Worm (Caenorhabditis elegans) whole organism, mixed stage, embryonic: Measurements from ENCODE around the gene Y49F6B.12.
"Not testable (repeated sequence)": the region's sequence is repeated elsewhere in the genome, so short reads cannot be mapped to it uniquely, and the experiment has no call there.

Source experiments
- M03D4.4 ChIP-seq: sonication (generic microtip); optimal IDR thresholded peaks from 2 replicates; lab custom pipeline; 2017; ENCODE audit warnings: mild to moderate bottlenecking, missing genetic modification characterization, missing compliant biosample characterization
- bed-3 ChIP-seq: fragments of 200-800 bp; sonication (Bioruptor generic); optimal IDR thresholded peaks from 3 replicates; lab custom pipeline; 2018; ENCODE audit warnings: mild to moderate bottlenecking, missing genetic modification characterization, moderate library complexity, missing compliant biosample characterization
- blmp-1 ChIP-seq: fragments of 150-350 bp; optimal IDR thresholded peaks from 2 replicates; lab custom pipeline; 2014; ENCODE audit warnings: missing biosample characterization, missing genetic modification characterization
- ceh-39 ChIP-seq: fragments of 150-350 bp; optimal IDR thresholded peaks from 2 replicates; lab custom pipeline; 2014; ENCODE audit warnings: missing biosample characterization, missing genetic modification characterization
- ceh-43 ChIP-seq: fragments of 200-800 bp; sonication (Bioruptor generic); optimal IDR thresholded peaks from 2 replicates; lab custom pipeline; 2018; ENCODE audit warnings: mild to moderate bottlenecking, missing genetic modification characterization, moderate library complexity, missing compliant biosample characterization
- ceh-83 ChIP-seq: fragments of 200-800 bp; sonication (Bioruptor generic); optimal IDR thresholded peaks from 2 replicates; lab custom pipeline; 2018; ENCODE audit warnings: mild to moderate bottlenecking, missing genetic modification characterization, missing compliant biosample characterization
- ces-1 ChIP-seq: fragments of 150-350 bp; optimal IDR thresholded peaks from 2 replicates; lab custom pipeline; 2014; ENCODE audit warnings: missing biosample characterization, missing genetic modification reagents, missing genetic modification characterization
- cnd-1 ChIP-seq: fragments of 200-800 bp; sonication (Bioruptor generic); optimal IDR thresholded peaks from 2 replicates; lab custom pipeline; 2018; ENCODE audit warnings: mild to moderate bottlenecking, missing genetic modification characterization, missing compliant biosample characterization
- elt-1 ChIP-seq: sonication (generic microtip); optimal IDR thresholded peaks from 2 replicates; lab custom pipeline; 2017; ENCODE audit warnings: missing genetic modification characterization, mild to moderate bottlenecking, missing compliant biosample characterization, antibody characterized with exemption, moderate library complexity, borderline replicate concordance; ENCODE audit not compliant: insufficient read depth
- elt-3 ChIP-seq: fragments of 150-350 bp; optimal IDR thresholded peaks from 2 replicates; lab custom pipeline; 2014; ENCODE audit warnings: missing biosample characterization, missing genetic modification characterization
- hlh-1 ChIP-seq: fragments of 150-350 bp; optimal IDR thresholded peaks from 2 replicates; lab custom pipeline; 2014; ENCODE audit warnings: missing biosample characterization, missing genetic modification reagents, missing genetic modification characterization
- lin-32 ChIP-seq: fragments of 200-800 bp; sonication (Bioruptor generic); optimal IDR thresholded peaks from 2 replicates; lab custom pipeline; 2018; ENCODE audit warnings: mild to moderate bottlenecking, missing genetic modification characterization, missing compliant biosample characterization
- lsy-2 ChIP-seq: fragments of 150-350 bp; optimal IDR thresholded peaks from 2 replicates; lab custom pipeline; 2014; ENCODE audit warnings: missing biosample characterization, missing genetic modification characterization
- mab-5 ChIP-seq: fragments of 150-350 bp; optimal IDR thresholded peaks from 2 replicates; lab custom pipeline; 2014; ENCODE audit warnings: missing biosample characterization, missing genetic modification characterization
- mep-1 ChIP-seq: fragments of 150-350 bp; optimal IDR thresholded peaks from 2 replicates; lab custom pipeline; 2017; ENCODE audit warnings: missing biosample characterization, missing genetic modification reagents, missing genetic modification characterization, inconsistent platforms
- mls-2 ChIP-seq: sonication (generic microtip); optimal IDR thresholded peaks from 2 replicates; lab custom pipeline; 2016; ENCODE audit warnings: mild to moderate bottlenecking, missing genetic modification characterization, moderate library complexity, missing compliant biosample characterization
- nhr-12 ChIP-seq: fragments of 150-350 bp; optimal IDR thresholded peaks from 2 replicates; lab custom pipeline; 2014; ENCODE audit warnings: missing biosample characterization, missing genetic modification characterization
- nhr-2 ChIP-seq: fragments of 150-350 bp; optimal IDR thresholded peaks from 2 replicates; lab custom pipeline; 2014; ENCODE audit warnings: missing biosample characterization, missing genetic modification characterization
- nhr-237 ChIP-seq: fragments of 150-350 bp; optimal IDR thresholded peaks from 2 replicates; lab custom pipeline; 2014; ENCODE audit warnings: missing biosample characterization, missing genetic modification characterization
- nhr-28 ChIP-seq: fragments of 150-350 bp; optimal IDR thresholded peaks from 2 replicates; lab custom pipeline; 2014; ENCODE audit warnings: missing biosample characterization, missing genetic modification characterization
- nhr-76 ChIP-seq: sonication (generic microtip); optimal IDR thresholded peaks from 2 replicates; lab custom pipeline; 2017; ENCODE audit warnings: missing biosample characterization, missing genetic modification characterization
- pha-4 ChIP-seq: fragments of 150-350 bp; optimal IDR thresholded peaks from 2 replicates; lab custom pipeline; 2018; ENCODE audit warnings: missing biosample characterization, missing genetic modification reagents, missing genetic modification characterization
- sem-2 ChIP-seq: fragments of 200-800 bp; sonication (Bioruptor generic); optimal IDR thresholded peaks from 2 replicates; lab custom pipeline; 2018; ENCODE audit warnings: mild to moderate bottlenecking, missing genetic modification characterization, missing compliant biosample characterization
- snpc-4 ChIP-seq: fragments of 150-350 bp; optimal IDR thresholded peaks from 2 replicates; lab custom pipeline; 2014; ENCODE audit warnings: missing biosample characterization, missing genetic modification characterization
- sptf-1 ChIP-seq: sonication (generic microtip); optimal IDR thresholded peaks from 2 replicates; lab custom pipeline; 2017; ENCODE audit warnings: mild to moderate bottlenecking, missing genetic modification characterization, moderate library complexity, missing compliant biosample characterization
- tbx-8 ChIP-seq: fragments of 200-800 bp; sonication (Bioruptor generic); optimal IDR thresholded peaks from 2 replicates; lab custom pipeline; 2018; ENCODE audit warnings: mild to moderate bottlenecking, missing genetic modification characterization, moderate library complexity, missing compliant biosample characterization
- unc-120 ChIP-seq: sonication (generic microtip); optimal IDR thresholded peaks from 2 replicates; lab custom pipeline; 2017; ENCODE audit warnings: missing genetic modification characterization, missing compliant biosample characterization; ENCODE audit not compliant: poor library complexity, severe bottlenecking
- zip-8 ChIP-seq: fragments of 150-350 bp; optimal IDR thresholded peaks from 2 replicates; lab custom pipeline; 2014; ENCODE audit warnings: missing biosample characterization, missing genetic modification characterization
- ztf-11 ChIP-seq: fragments of 150-350 bp; optimal IDR thresholded peaks from 2 replicates; lab custom pipeline; 2014; ENCODE audit warnings: missing biosample characterization, missing genetic modification characterization

Gene Y49F6B.12

ce11 chrII:3502520-3503323 lies 30.5 kb upstream of the Y49F6B.12 start, which contains the start of the genes col-71 and Y49F6B.2 (continued):
- no peak for TF ChIP-seq elt-1 (tag; lab: Kevin White, UChicago)
- TF ChIP-seq nhr-237, result peak; percentile 46
- no peak for TF ChIP-seq ztf-11 (tag; lab: Kevin White, UChicago)
- no peak for TF ChIP-seq hlh-1 (tag; lab: Kevin White, UChicago)

ce11 chrII:3502011-3502410 lies 29.8 kb upstream of the Y49F6B.12 start:
- TF ChIP-seq snpc-4 (tag; lab: Kevin White, UChicago) (no peak), nhr-28 (tag; lab: Kevin White, UChicago) (no peak), ceh-39 (tag; lab: Kevin White, UChicago) (no peak), ceh-43 (GFP tag; lab: Kevin White, UChicago) (no peak), pha-4 (tag; lab: Kevin White, UChicago) (no peak), nhr-76 (tag; lab: Kevin White, UChicago) (no peak), nhr-2 (tag; lab: Kevin White, UChicago) (no peak), sem-2 (GFP tag; lab: Kevin White, UChicago) (no peak), bed-3 (GFP tag; lab: Kevin White, UChicago) (no peak), elt-3 (tag; lab: Kevin White, UChicago) (no peak), ceh-83 (GFP tag; lab: Kevin White, UChicago) (no peak), tbx-8 (no peak), ces-1 (GFP tag; lab: Kevin White, UChicago) (no peak), lsy-2 (tag; lab: Kevin White, UChicago) (no peak), mep-1 (tag; lab: Kevin White, UChicago) (no peak)

ce11 chrII:3500373-3500772 lies 28.2 kb upstream of the Y49F6B.12 start:
- no peak for TF ChIP-seq lsy-2 (tag; lab: Kevin White, UChicago)

- TF ChIP-seq mep-1 (tag; lab: Kevin White, UChicago), result no peak
- no peak for TF ChIP-seq nhr-12 (tag; lab: Kevin White, UChicago)
- no peak for TF ChIP-seq ztf-11 (tag; lab: Kevin White, UChicago)
- TF ChIP-seq sem-2 (GFP tag; lab: Kevin White, UChicago), result no peak
- TF ChIP-seq ceh-83 (GFP tag; lab: Kevin White, UChicago), result no peak
- TF ChIP-seq tbx-8, result no peak
- no peak for TF ChIP-seq cnd-1
- no peak for TF ChIP-seq sptf-1 (tag; lab: Kevin White, UChicago)
- no peak for TF ChIP-seq unc-120
- no peak for TF ChIP-seq ces-1 (GFP tag; lab: Kevin White, UChicago)
- TF ChIP-seq M03D4.4 (tag; lab: Kevin White, UChicago), result no peak
- no peak for TF ChIP-seq nhr-28 (tag; lab: Kevin White, UChicago)
- TF ChIP-seq blmp-1 (tag; lab: Kevin White, UChicago), result no peak
- no peak for TF ChIP-seq ceh-39 (tag; lab: Kevin White, UChicago)
- TF ChIP-seq hlh-1 (tag; lab: Kevin White, UChicago), result no peak
- no peak for TF ChIP-seq zip-8 (tag; lab: Kevin White, UChicago)
- no peak for TF ChIP-seq mls-2 (tag; lab: Kevin White, UChicago)
- no peak for TF ChIP-seq elt-3 (tag; lab: Kevin White, UChicago)
- TF ChIP-seq nhr-76 (tag; lab: Kevin White, UChicago), result no peak
- TF ChIP-seq, all 35 proteins: peak for 0
Observed at ce11 chrII:3499386-3499785, 27.2 kb upstream of the Y49F6B.12 start, which contains the start of gene Y49F6B.9. Gene Y49F6B.9, minus strand, starts transcription at chrII:3499387.

ce11 chrII:3490797-3491196 lies 18.6 kb upstream of the Y49F6B.12 start, which contains the start of gene fbxb-112:
Gene fbxb-112, plus strand, starts transcription at chrII:3491097.
- not testable (repeated sequence) for TF ChIP-seq unc-120; mep-1 (tag; lab: Kevin White, UChicago); zip-8 (tag; lab: Kevin White, UChicago)

ce11 chrII:3482231-3482630 lies 10.0 kb upstream of the Y49F6B.12 start, which contains the start of gene smu-2:
Gene smu-2, plus strand, starts transcription at chrII:3482408.
- no peak for TF ChIP-seq nhr-237
- peak; percentile 97 for TF ChIP-seq ces-1 (GFP tag; lab: Kevin White, UChicago)
- TF ChIP-seq sptf-1 (tag; lab: Kevin White, UChicago), result peak; percentile 75
- no peak for TF ChIP-seq elt-3 (tag; lab: Kevin White, UChicago)
- TF ChIP-seq lsy-2 (tag; lab: Kevin White, UChicago), result peak; percentile 39
- TF ChIP-seq ceh-43 (GFP tag; lab: Kevin White, UChicago), result peak; percentile 7
- TF ChIP-seq cnd-1, result peak; percentile 20
- TF ChIP-seq lin-32 (GFP tag; lab: Kevin White, UChicago), result peak; percentile 16
- TF ChIP-seq mep-1 (tag; lab: Kevin White, UChicago), result peak; percentile 49
- TF ChIP-seq zip-8 (tag; lab: Kevin White, UChicago), result no peak
- TF ChIP-seq mab-5 (tag; lab: Kevin White, UChicago), result peak; percentile 55
